Fruit fly (Drosophila melanogaster): Measurements from ENCODE around the gene Ir68a.

The Ir68a gene

DNA sequence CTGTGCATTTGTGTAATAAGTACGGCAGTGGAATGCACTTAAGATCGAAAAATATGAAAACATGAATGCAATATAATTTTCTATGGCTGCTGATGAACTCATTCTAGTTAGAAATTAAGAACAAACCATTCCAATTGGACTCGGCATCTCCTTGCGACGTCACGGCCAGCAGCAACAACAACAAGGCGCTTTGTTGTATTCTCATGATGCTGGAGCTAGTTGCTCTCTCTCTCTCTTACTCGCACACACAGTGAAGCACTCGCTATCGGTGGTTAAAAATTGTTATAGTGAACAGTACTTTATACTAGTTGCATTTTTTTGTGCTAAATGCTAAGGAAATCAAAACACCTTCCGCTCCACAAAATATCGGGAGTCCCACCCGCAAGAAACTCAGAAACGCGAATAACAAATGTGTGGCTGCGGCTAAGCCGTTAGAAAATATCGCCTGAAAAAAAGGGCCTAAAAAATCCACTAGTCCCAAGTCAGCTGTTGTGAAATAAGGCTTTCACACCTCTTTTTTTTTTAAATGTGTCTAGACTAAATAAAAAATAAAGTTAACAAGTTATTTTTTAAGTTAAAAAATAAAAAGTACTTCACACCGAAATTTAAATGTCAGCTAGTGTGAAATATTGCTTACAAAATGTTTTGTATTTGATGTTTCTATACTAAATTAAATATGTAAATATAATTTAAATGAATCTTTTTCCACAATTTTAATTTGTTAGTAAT is 30.2 kb downstream of the Ir68a start, which contains the start of gene Plod (continued):
- 0 out of 3 replicates have a peak, but pooled peaks have one; percentile 45 for TF ChIP-seq CG6791 (GFP tag; IDR thresholded peaks at IDR 0.05; ENCODE audit: partially characterized antibody)
- no peak for TF ChIP-seq jing (GFP tag; optimal IDR thresholded peaks at IDR 0.05)
- TF ChIP-seq psq (GFP tag; optimal IDR thresholded peaks at IDR 0.05) = peak; percentile 43
- peak; percentile 66 for TF ChIP-seq CG31441 (GFP tag; IDR thresholded peaks at IDR 0.05)
- peak; percentile 67 for TF ChIP-seq Deaf1 (tag; optimal IDR thresholded peaks at IDR 0.05)
- TF ChIP-seq Mad (GFP tag; optimal IDR thresholded peaks at IDR 0.05) = peak; percentile 51
- TF ChIP-seq tgo (GFP tag; IDR thresholded peaks at IDR 0.05) = peak; percentile 59
- 0 out of 2 replicates have a peak, but pooled peaks have one; percentile 26 for TF ChIP-seq hbn (GFP tag; IDR thresholded peaks at IDR 0.05; ENCODE audit: partially characterized antibody)
- TF ChIP-seq pb (GFP tag; optimal IDR thresholded peaks at IDR 0.05) = no peak
- peak; percentile 40 for TF ChIP-seq NC2α (GFP tag; optimal IDR thresholded peaks at IDR 0.05)
- peak; percentile 63 for TF ChIP-seq YL-1 (GFP tag; optimal IDR thresholded peaks at IDR 0.05)
- no peak; the same call in 1 of the 2 replicates for TF ChIP-seq Nf-YA (GFP tag; IDR thresholded peaks at IDR 0.05)
- no peak for TF ChIP-seq CG11093 (GFP tag; IDR thresholded peaks at IDR 0.05)
- TF ChIP-seq CG2875 (GFP tag; optimal IDR thresholded peaks at IDR 0.05) = no peak
- TF ChIP-seq CG33557 (GFP tag; optimal IDR thresholded peaks at IDR 0.05) = no peak
- no peak for TF ChIP-seq CG5953 (GFP tag; IDR thresholded peaks at IDR 0.05)
- TF ChIP-seq gcm2 (GFP tag; optimal IDR thresholded peaks at IDR 0.05) = no peak
- TF ChIP-seq Oli (tag; optimal IDR thresholded peaks at IDR 0.05) = peak; percentile 0
- TF ChIP-seq sna (GFP tag; IDR thresholded peaks at IDR 0.05; ENCODE audit: partially characterized antibody) = no peak
- TF ChIP-seq Bgb (GFP tag; IDR thresholded peaks at IDR 0.05; ENCODE audit: partially characterized antibody) = peak; percentile 63; the same call in 1 of the 2 replicates
- peak; percentile 52 for TF ChIP-seq Nf-YC (tag; optimal IDR thresholded peaks at IDR 0.05)
- TF ChIP-seq trh (GFP tag; optimal IDR thresholded peaks at IDR 0.05) = no peak
- TF ChIP-seq CG18764 (GFP tag; optimal IDR thresholded peaks at IDR 0.05) = peak; percentile 0
- TF ChIP-seq bsh (GFP tag; optimal IDR thresholded peaks at IDR 0.05) = peak in 1 of 2 experiments; percentile 65
- no peak for TF ChIP-seq CG18476 (GFP tag; optimal IDR thresholded peaks at IDR 0.05)
- no peak for TF ChIP-seq Fer2 (tag; optimal IDR thresholded peaks at IDR 0.05)
- peak; percentile 50; the same call in 2 of the 4 replicates for TF ChIP-seq Dll (GFP tag; IDR thresholded peaks at IDR 0.05; ENCODE audit: partially characterized antibody)
- TF ChIP-seq CrebB (tag; optimal IDR thresholded peaks at IDR 0.05) = peak; percentile 28
- TF ChIP-seq CG13287 (GFP tag; IDR thresholded peaks at IDR 0.05; ENCODE audit: partially characterized antibody) = no peak; the same call in none of the 2 replicates
- TF ChIP-seq CG10654 (GFP tag; optimal IDR thresholded peaks at IDR 0.05) = peak; percentile 23
- peak; percentile 41; the same call in 1 of the 2 replicates for TF ChIP-seq Ptx1 (GFP tag; IDR thresholded peaks at IDR 0.05)
- no peak for TF ChIP-seq ase (GFP tag; IDR thresholded peaks at IDR 0.05)
- no peak for TF ChIP-seq CG6765 (GFP tag; optimal IDR thresholded peaks at IDR 0.05)
- peak; percentile 33 for TF ChIP-seq odd (GFP tag; optimal IDR thresholded peaks at IDR 0.05)
- TF ChIP-seq dati (GFP tag; IDR thresholded peaks at IDR 0.05) = no peak
- TF ChIP-seq gfzf (GFP tag; optimal IDR thresholded peaks at IDR 0.05) = peak; percentile 93
- TF ChIP-seq ap (GFP tag; IDR thresholded peaks at IDR 0.05) = no peak
- peak; percentile 53 for TF ChIP-seq CG34376 (GFP tag; optimal IDR thresholded peaks at IDR 0.05)
- TF ChIP-seq zen2 (GFP tag; IDR thresholded peaks at IDR 0.05; ENCODE audit: partially characterized antibody) = no peak
- TF ChIP-seq otp (GFP tag; IDR thresholded peaks at IDR 0.05) = peak; percentile 43; the same call in 1 of the 3 replicates
- TF ChIP-seq PHDP (tag; optimal IDR thresholded peaks at IDR 0.05) = peak; percentile 67
- peak; percentile 65 for TF ChIP-seq HmgZ (tag; optimal IDR thresholded peaks at IDR 0.05)
- no peak for TF ChIP-seq CG5245 (GFP tag; optimal IDR thresholded peaks at IDR 0.05)
- peak; percentile 52 for TF ChIP-seq Myb (GFP tag; optimal IDR thresholded peaks at IDR 0.05)
- TF ChIP-seq Sox100B (GFP tag; optimal IDR thresholded peaks at IDR 0.05) = no peak
- TF ChIP-seq amos (GFP tag; IDR thresholded peaks at IDR 0.05; ENCODE audit: partially characterized antibody) = peak; percentile 48; the same call in 1 of the 2 replicates
- no peak for TF ChIP-seq grn (GFP tag; optimal IDR thresholded peaks at IDR 0.05)
- no peak for TF ChIP-seq pum (GFP tag; optimal IDR thresholded peaks at IDR 0.05)

Data from whole organism, embryonic.